Fruit fly (Drosophila melanogaster) whole organism, embryonic: ENCODE measurements around the gene GstD10.

Source experiments
- Abd-B ChIP-seq: fragments of 200-800 bp; sonication (Bioruptor generic); optimal IDR thresholded peaks from 2 replicates; lab custom pipeline; 2018; ENCODE audit warnings: missing biosample characterization, mild to moderate bottlenecking, missing genetic modification characterization, moderate library complexity
- CG10959 ChIP-seq: fragments of 200-800 bp; sonication (Bioruptor generic); IDR thresholded peaks from 2 replicates; pipeline ENCODE4 v1.3.6; 2022; ENCODE audit warnings: missing biosample characterization, missing genetic modification characterization
- CG12659 ChIP-seq: fragments of 200-800 bp; sonication (Bioruptor generic); optimal IDR thresholded peaks from 3 replicates; lab custom pipeline; 2017; ENCODE audit warnings: mild to moderate bottlenecking, missing biosample characterization, missing genetic modification reagents, missing genetic modification characterization
- CG14860 ChIP-seq: fragments of 200-800 bp; sonication (Bioruptor generic); IDR thresholded peaks from 3 replicates; pipeline ENCODE4 v1.3.6; 2022; ENCODE audit warnings: missing biosample characterization, missing genetic modification characterization; ENCODE audit not compliant: partially characterized antibody
- CG15479 ChIP-seq: fragments of 200-800 bp; sonication (Bioruptor generic); optimal IDR thresholded peaks from 3 replicates; lab custom pipeline; 2019; ENCODE audit warnings: missing biosample characterization, mild to moderate bottlenecking, missing genetic modification characterization, moderate library complexity
- CG16863 ChIP-seq: fragments of 200-800 bp; sonication (Bioruptor generic); optimal IDR thresholded peaks from 3 replicates; lab custom pipeline; 2016; ENCODE audit warnings: missing biosample characterization, missing genetic modification characterization
- CG18011 ChIP-seq: fragments of 200-800 bp; sonication (Bioruptor generic); optimal IDR thresholded peaks from 2 replicates; lab custom pipeline; 2017; ENCODE audit warnings: missing biosample characterization, missing genetic modification characterization, mild to moderate bottlenecking, moderate library complexity, missing genotype
- CG18476 ChIP-seq: fragments of 200-800 bp; sonication (Bioruptor generic); optimal IDR thresholded peaks from 2 replicates; lab custom pipeline; 2016; ENCODE audit warnings: missing biosample characterization, mild to moderate bottlenecking, missing genetic modification characterization
- CG2120 ChIP-seq: fragments of 200-800 bp; sonication (Bioruptor generic); optimal IDR thresholded peaks from 3 replicates; lab custom pipeline; 2016; ENCODE audit warnings: missing biosample characterization, missing genetic modification characterization
- CG2678 ChIP-seq: fragments of 200-800 bp; sonication (Bioruptor generic); optimal IDR thresholded peaks from 3 replicates; lab custom pipeline; 2019; ENCODE audit warnings: missing biosample characterization, mild to moderate bottlenecking, missing genetic modification characterization, moderate library complexity
- CG32772 ChIP-seq: fragments of 200-800 bp; sonication (Bioruptor generic); IDR thresholded peaks from 2 replicates; pipeline ENCODE4 v1.3.6; 2022; ENCODE audit warnings: missing biosample characterization, missing genetic modification characterization
- CG6175 ChIP-seq: fragments of 200-800 bp; sonication (Bioruptor generic); IDR thresholded peaks from 3 replicates; pipeline ENCODE4 v1.3.6; 2022; ENCODE audit warnings: missing biosample characterization, missing genetic modification characterization
- CG6272 ChIP-seq: fragments of 200-800 bp; sonication (Bioruptor generic); IDR thresholded peaks from 2 replicates; pipeline ENCODE4 v1.3.6; 2022; ENCODE audit warnings: missing biosample characterization, missing genetic modification characterization
- CG6654 ChIP-seq: fragments of 200-800 bp; sonication (Bioruptor generic); optimal IDR thresholded peaks from 2 replicates; lab custom pipeline; 2017; ENCODE audit warnings: missing biosample characterization, mild to moderate bottlenecking, missing genetic modification characterization
- D ChIP-seq, 2 experiments: fragments of 200-800 bp in 1 of 2; fragments of >200 bp in 1 of 2; sonication (Bioruptor generic) in 1 of 2; optimal IDR thresholded peaks; 2 replicates in 1 of 2; 3 replicates in 1 of 2; lab custom pipeline; 2017; ENCODE audit warnings: mild to moderate bottlenecking in 1 of 2, missing biosample characterization in 1 of 2, missing genetic modification characterization in 1 of 2, missing genetic modification reagents in 1 of 2
- Dip3 ChIP-seq: fragments of 200-800 bp; sonication (Bioruptor generic); optimal IDR thresholded peaks from 3 replicates; lab custom pipeline; 2016; ENCODE audit warnings: missing biosample characterization, missing genetic modification characterization
- Drgx ChIP-seq: fragments of 200-800 bp; sonication (Bioruptor generic); IDR thresholded peaks from 2 replicates; pipeline ENCODE4 v1.3.6; 2022; ENCODE audit warnings: missing biosample characterization, missing genetic modification characterization
- E2f2 ChIP-seq: fragments of 200-800 bp; sonication (Bioruptor generic); IDR thresholded peaks from 2 replicates; pipeline ENCODE4 v1.3.6; 2022; ENCODE audit warnings: missing biosample characterization, missing genetic modification characterization
- Hey ChIP-seq: fragments of 200-800 bp; sonication (Bioruptor generic); optimal IDR thresholded peaks from 3 replicates; lab custom pipeline; 2018; ENCODE audit warnings: missing biosample characterization, mild to moderate bottlenecking, missing genetic modification characterization
- Kr ChIP-seq: fragments of 200-800 bp; sonication (Bioruptor generic); optimal IDR thresholded peaks from 2 replicates; lab custom pipeline; 2017; ENCODE audit warnings: missing biosample characterization, mild to moderate bottlenecking, missing genetic modification characterization
- Lpt ChIP-seq: fragments of >200 bp; optimal IDR thresholded peaks from 2 replicates; lab custom pipeline; 2018; ENCODE audit warnings: missing biosample characterization, missing genetic modification characterization
- Mrtf ChIP-seq: fragments of 200-800 bp; sonication (Bioruptor generic); IDR thresholded peaks from 3 replicates; pipeline ENCODE4 v1.3.6; 2022; ENCODE audit warnings: missing biosample characterization, missing genetic modification characterization
- Sin3A ChIP-seq: fragments of >200 bp; optimal IDR thresholded peaks from 2 replicates; lab custom pipeline; 2018
- ab ChIP-seq: fragments of 200-800 bp; sonication (Bioruptor generic); optimal IDR thresholded peaks from 2 replicates; lab custom pipeline; 2016; ENCODE audit warnings: missing biosample characterization, missing genetic modification characterization
- chif ChIP-seq, 2 experiments: fragments of 200-800 bp; sonication (Bioruptor generic); optimal IDR thresholded peaks; 3 replicates each; lab custom pipeline; 2016; ENCODE audit warnings: missing biosample characterization in 2 of 2, missing genetic modification characterization in 2 of 2
- dati ChIP-seq: fragments of 200-800 bp; sonication (Bioruptor generic); IDR thresholded peaks from 2 replicates; pipeline ENCODE4 v1.3.6; 2022; ENCODE audit warnings: missing biosample characterization, missing genetic modification characterization
- eve ChIP-seq, 2 experiments: fragments of >200 bp; optimal IDR thresholded peaks; 2 replicates each; lab custom pipeline; 2017; ENCODE audit warnings: missing biosample characterization in 2 of 2, missing genetic modification characterization in 2 of 2
- exex ChIP-seq: fragments of 200-800 bp; sonication (Bioruptor generic); optimal IDR thresholded peaks from 4 replicates; lab custom pipeline; 2018; ENCODE audit warnings: missing biosample characterization, mild to moderate bottlenecking, missing genetic modification characterization, moderate library complexity
- ftz-f1 ChIP-seq: fragments of 200-800 bp; sonication (Bioruptor generic); optimal IDR thresholded peaks from 2 replicates; lab custom pipeline; 2016; ENCODE audit warnings: missing biosample characterization, missing genetic modification characterization
- grn ChIP-seq: fragments of 200-800 bp; sonication (Bioruptor generic); optimal IDR thresholded peaks from 3 replicates; lab custom pipeline; 2017; ENCODE audit warnings: missing biosample characterization, missing genetic modification characterization
- mirr ChIP-seq: fragments of 200-800 bp; sonication (Bioruptor generic); optimal IDR thresholded peaks from 3 replicates; lab custom pipeline; 2018; ENCODE audit warnings: missing biosample characterization, mild to moderate bottlenecking, missing genetic modification characterization
- pfk ChIP-seq: fragments of 200-800 bp; sonication (Bioruptor generic); optimal IDR thresholded peaks from 2 replicates; lab custom pipeline; 2018; ENCODE audit warnings: missing biosample characterization, mild to moderate bottlenecking, missing genetic modification characterization, moderate library complexity
- pros ChIP-seq: fragments of 200-800 bp; sonication (Bioruptor generic); optimal IDR thresholded peaks from 3 replicates; lab custom pipeline; 2019; ENCODE audit warnings: missing biosample characterization, mild to moderate bottlenecking, missing genetic modification characterization, moderate library complexity
- sug ChIP-seq: fragments of 200-800 bp; optimal IDR thresholded peaks from 2 replicates; lab custom pipeline; 2019; ENCODE audit warnings: missing biosample characterization, mild to moderate bottlenecking, missing genetic modification characterization, moderate library complexity
- toy ChIP-seq: fragments of 200-800 bp; sonication (Bioruptor generic); IDR thresholded peaks from 2 replicates; pipeline ENCODE4 v1.3.6; 2022; ENCODE audit warnings: missing biosample characterization, missing genetic modification characterization
- ttk ChIP-seq: fragments of 200-800 bp; sonication (Bioruptor generic); IDR thresholded peaks from 2 replicates; pipeline ENCODE4 v2.1.2; 2022; ENCODE audit warnings: missing biosample characterization, missing genetic modification characterization
- tx ChIP-seq: fragments of 200-800 bp; sonication (Bioruptor generic); optimal IDR thresholded peaks from 2 replicates; lab custom pipeline; 2016; ENCODE audit warnings: missing biosample characterization, missing genetic modification characterization
- zen ChIP-seq: fragments of 200-800 bp; sonication (Bioruptor generic); optimal IDR thresholded peaks from 3 replicates; lab custom pipeline; 2018; ENCODE audit warnings: missing biosample characterization, mild to moderate bottlenecking, missing genetic modification characterization, moderate library complexity

The GstD10 gene

dm6 chr3R:12383036-12383435 is 17.5 kb upstream of the GstD10 start, which contains the start of gene GstD11:
TSS of gene GstD11 (plus strand) at chr3R:12383336.
- TF ChIP-seq dati (no peak), ftz-f1 (GFP tag; lab: Kevin White, UChicago) (no peak), Sin3A (lab: Kevin White, UChicago) (no peak), CG2678 (tag; lab: Kevin White, UChicago) (no peak), Dip3 (GFP tag; lab: Kevin White, UChicago) (no peak), CG6272 (GFP tag; lab: Robert Waterston, UW) (no peak), E2f2 (GFP tag; lab: Robert Waterston, UW) (no peak), chif (GFP tag; optimal IDR thresholded peaks at IDR 0.05; lab: Kevin White, UChicago) (no peak), Kr (GFP tag; lab: Kevin White, UChicago) (no peak), CG16863 (GFP tag; lab: Kevin White, UChicago) (no peak), Lpt (GFP tag; lab: Kevin White, UChicago) (no peak), tx (GFP tag; lab: Kevin White, UChicago) (no peak), ttk (GFP tag; lab: Robert Waterston, UW) (no peak), CG2120 (GFP tag; lab: Kevin White, UChicago) (no peak), CG12659 (GFP tag; lab: Kevin White, UChicago) (no peak), CG32772 (GFP tag; lab: Robert Waterston, UW) (no peak), CG6175 (GFP tag; lab: Robert Waterston, UW) (no peak), CG18011 (no peak), eve (GFP tag; optimal IDR thresholded peaks at IDR 0.05; lab: Kevin White, UChicago) (no peak)

dm6 chr3R:12382563-12382962 is 17.0 kb upstream of the GstD10 start, which contains the start of gene CG10035:
TSS of gene CG10035 (minus strand) at chr3R:12382691.
- peak; percentile 55 for TF ChIP-seq D (optimal IDR thresholded peaks at IDR 0.05; lab: Kevin White, UChicago)
- TF ChIP-seq D (GFP tag; optimal IDR thresholded peaks at IDR 0.05; lab: Kevin White, UChicago), result no peak
- TF ChIP-seq Hey, result no peak
- TF ChIP-seq pros, result peak; percentile 12
- peak; percentile 20 for TF ChIP-seq CG15479 (GFP tag; lab: Kevin White, UChicago)
- peak; percentile 98 for TF ChIP-seq zen (tag; lab: Kevin White, UChicago)

dm6 chr3R:12381130-12381700 is 15.7 kb upstream of the GstD10 start:
- TF ChIP-seq Abd-B (no peak), ab (GFP tag; lab: Kevin White, UChicago) (no peak), CG6654 (GFP tag; lab: Kevin White, UChicago) (no peak), CG18476 (GFP tag; lab: Kevin White, UChicago) (peak; percentile 79), toy (GFP tag; lab: Robert Waterston, UW) (no peak), pfk (GFP tag; lab: Kevin White, UChicago) (no peak), Drgx (peak; percentile 55)

dm6 chr3R:12379708-12380107 is 14.2 kb upstream of the GstD10 start, which contains the start of gene GstD8:
TSS of gene GstD8 (plus strand) at chr3R:12380008.
- TF ChIP-seq CG10959 (GFP tag; lab: Robert Waterston, UW), result no peak
- peak; percentile 56 for TF ChIP-seq zen (tag; lab: Kevin White, UChicago)

- TF ChIP-seq exex (tag; lab: Kevin White, UChicago) (peak; percentile 79), mirr (peak; percentile 50), Mrtf (GFP tag; lab: Robert Waterston, UW) (no peak), sug (tag; lab: Kevin White, UChicago) (peak; percentile 23), grn (peak; percentile 9), CG14860 (GFP tag; lab: Robert Waterston, UW) (no peak)
- TF ChIP-seq, all 482 proteins: peak for 4
Measured at dm6 chr3R:12379249-12379648, 13.7 kb upstream of the GstD10 start.
